Worm (Caenorhabditis elegans): Measurements from ENCODE around the gene Y77E11A.8.

Gene Y77E11A.8

ce11 chrIV:1465462-1465861 is 40.6 kb upstream of the Y77E11A.8 start:
- no peak for TF ChIP-seq dmd-4 (tag; optimal IDR thresholded peaks at IDR 0.05; ENCODE audit: borderline replicate concordance)
- no peak for TF ChIP-seq ceh-9 (tag; optimal IDR thresholded peaks at IDR 0.05)
- no peak for TF ChIP-seq ceh-19 (GFP tag; optimal IDR thresholded peaks at IDR 0.05)
- TF ChIP-seq zip-5 (tag; optimal IDR thresholded peaks at IDR 0.05) = no peak
- no peak for TF ChIP-seq sox-2 (GFP tag; IDR thresholded peaks at IDR 0.05)
- no peak for TF ChIP-seq C38D4.7 (GFP tag; optimal IDR thresholded peaks at IDR 0.05)

- TF ChIP-seq hlh-30 (tag; optimal IDR thresholded peaks at IDR 0.05; ENCODE audit: insufficient read depth) (no peak), rnt-1 (tag; optimal IDR thresholded peaks at IDR 0.05) (no peak), npax-4 (tag; optimal IDR thresholded peaks at IDR 0.05) (no peak), C38D4.7 (GFP tag; optimal IDR thresholded peaks at IDR 0.05) (no peak), pag-3 (tag; optimal IDR thresholded peaks at IDR 0.05; ENCODE audit: borderline replicate concordance) (no peak), ceh-34 (tag; optimal IDR thresholded peaks at IDR 0.05) (no peak), fkh-6 (tag; optimal IDR thresholded peaks at IDR 0.05) (no peak), ref-2 (tag; optimal IDR thresholded peaks at IDR 0.05) (no peak), tbx-2 (tag; optimal IDR thresholded peaks at IDR 0.05) (no peak)
Measured at ce11 chrIV:1461463-1461862, 36.6 kb upstream of the Y77E11A.8 start.

DNA sequence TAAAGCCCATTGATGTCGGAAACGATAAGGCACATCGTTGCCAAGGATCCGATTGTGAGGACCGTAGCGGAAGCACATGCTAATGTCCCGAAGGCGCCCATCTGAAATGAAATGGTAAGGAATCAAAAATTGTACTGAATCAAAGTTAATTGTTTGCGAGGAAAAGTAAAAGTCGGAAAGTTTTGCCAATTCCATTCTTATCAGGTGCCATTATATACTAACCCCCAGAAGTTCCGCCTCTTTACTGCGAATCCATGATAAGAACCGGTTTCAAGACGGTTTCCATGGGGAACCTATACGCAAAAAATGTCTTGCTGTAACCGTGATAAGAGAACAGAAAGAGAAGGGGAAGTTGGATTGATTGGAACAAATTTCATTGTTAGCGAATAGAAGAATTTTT is 35.8 kb upstream of the Y77E11A.8 start, which contains the start of gene col-106:
TSS of gene col-106 (minus strand) at position 101 of the 400 bp plus-strand sequence.
- no peak for TF ChIP-seq ceh-9 (tag; optimal IDR thresholded peaks at IDR 0.05)
- TF ChIP-seq unc-3 (GFP tag; conservative IDR thresholded peaks at IDR 0.05) = no peak
- no peak for TF ChIP-seq unc-3 (tag; optimal IDR thresholded peaks at IDR 0.05)

DNA sequence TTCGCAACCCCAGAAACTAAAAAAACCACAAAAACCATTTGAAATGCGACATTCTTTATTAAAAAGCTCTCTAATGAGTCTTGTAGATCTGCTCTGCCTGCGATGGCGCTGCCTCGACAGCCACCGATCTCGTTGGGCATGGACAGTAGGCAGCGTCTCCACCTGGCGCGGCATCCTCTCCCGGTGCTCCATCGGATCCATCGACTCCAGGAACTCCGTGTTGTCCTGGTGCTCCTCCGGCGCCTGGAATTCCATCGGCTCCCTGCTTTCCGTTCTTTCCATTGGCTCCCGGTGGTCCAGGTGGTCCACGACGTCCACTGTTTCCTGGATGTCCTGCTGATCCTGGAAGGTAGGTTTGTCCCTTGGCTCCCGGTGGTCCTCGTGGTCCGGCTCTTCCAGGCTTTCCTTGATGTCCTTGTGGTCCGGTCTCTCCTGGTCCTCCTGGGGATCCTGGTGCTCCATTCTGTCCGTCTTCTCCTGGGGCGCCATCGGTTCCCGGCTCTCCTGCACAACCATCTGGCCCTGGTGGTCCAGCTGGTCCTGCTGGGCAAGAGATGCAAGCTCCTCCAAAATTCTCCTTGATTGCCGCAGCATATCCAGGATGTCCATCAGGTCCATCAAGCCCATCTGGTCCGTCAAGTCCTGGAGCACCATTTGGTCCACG is 35.1 kb upstream of the Y77E11A.8 start:
- TF ChIP-seq sox-2 (GFP tag; IDR thresholded peaks at IDR 0.05) (no peak), unc-86 (tag; optimal IDR thresholded peaks at IDR 0.05) (no peak), ceh-19 (GFP tag; optimal IDR thresholded peaks at IDR 0.05) (no peak), unc-55 (GFP tag; optimal IDR thresholded peaks at IDR 0.05) (no peak), hlh-15 (tag; optimal IDR thresholded peaks at IDR 0.05) (no peak), fkh-10 (GFP tag; optimal IDR thresholded peaks at IDR 0.05) (no peak), rnt-1 (tag; optimal IDR thresholded peaks at IDR 0.05) (no peak), Y22D7AL.16 (tag; optimal IDR thresholded peaks at IDR 0.05) (no peak), sdc-2 (tag; optimal IDR thresholded peaks at IDR 0.05) (no peak), unc-3 (GFP tag; conservative IDR thresholded peaks at IDR 0.05) (no peak), unc-3 (tag; optimal IDR thresholded peaks at IDR 0.05) (no peak), pha-2 (tag; optimal IDR thresholded peaks at IDR 0.05) (no peak), pat-9 (tag; optimal IDR thresholded peaks at IDR 0.05) (no peak), tbx-2 (tag; optimal IDR thresholded peaks at IDR 0.05) (no peak)

ce11 chrIV:1459419-1459818 is 34.6 kb upstream of the Y77E11A.8 start:
- TF ChIP-seq fax-1 (tag; optimal IDR thresholded peaks at IDR 0.05) (no peak), pros-1 (tag; optimal IDR thresholded peaks at IDR 0.05) (no peak), pat-9 (tag; optimal IDR thresholded peaks at IDR 0.05) (no peak), unc-86 (tag; optimal IDR thresholded peaks at IDR 0.05) (no peak), ceh-24 (tag; optimal IDR thresholded peaks at IDR 0.05) (no peak), T23F11.4 (GFP tag; optimal IDR thresholded peaks at IDR 0.05) (no peak), ztf-16 (tag; optimal IDR thresholded peaks at IDR 0.05) (no peak), ceh-9 (tag; optimal IDR thresholded peaks at IDR 0.05) (no peak), sox-4 (tag; optimal IDR thresholded peaks at IDR 0.05) (no peak), ceh-18 (tag; optimal IDR thresholded peaks at IDR 0.05) (no peak), sdc-2 (tag; optimal IDR thresholded peaks at IDR 0.05) (no peak)

ce11 chrIV:1458192-1458591 is 33.3 kb upstream of the Y77E11A.8 start:
- no peak for TF ChIP-seq che-1 (tag; optimal IDR thresholded peaks at IDR 0.05)
- TF ChIP-seq unc-86 (tag; optimal IDR thresholded peaks at IDR 0.05) = no peak
- TF ChIP-seq F13H6.1 (tag; optimal IDR thresholded peaks at IDR 0.05) = no peak
- TF ChIP-seq pros-1 (tag; optimal IDR thresholded peaks at IDR 0.05) = no peak
- no peak for TF ChIP-seq pha-2 (tag; optimal IDR thresholded peaks at IDR 0.05)
- TF ChIP-seq ceh-18 (tag; optimal IDR thresholded peaks at IDR 0.05) = no peak
- no peak for TF ChIP-seq fkh-10 (GFP tag; optimal IDR thresholded peaks at IDR 0.05)
- no peak for TF ChIP-seq sox-4 (tag; optimal IDR thresholded peaks at IDR 0.05)
- TF ChIP-seq pqm-1 (tag; optimal IDR thresholded peaks at IDR 0.05) = no peak
- TF ChIP-seq ref-2 (tag; optimal IDR thresholded peaks at IDR 0.05) = no peak
- no peak for TF ChIP-seq fkh-6 (tag; optimal IDR thresholded peaks at IDR 0.05)
- TF ChIP-seq ahr-1 (tag; optimal IDR thresholded peaks at IDR 0.05) = no peak
- no peak for TF ChIP-seq lin-11 (tag; optimal IDR thresholded peaks at IDR 0.05)

Measured in whole organism, late embryonic.